Worm (Caenorhabditis elegans): Measurements from ENCODE around the gene C28H8.5.

DNA sequence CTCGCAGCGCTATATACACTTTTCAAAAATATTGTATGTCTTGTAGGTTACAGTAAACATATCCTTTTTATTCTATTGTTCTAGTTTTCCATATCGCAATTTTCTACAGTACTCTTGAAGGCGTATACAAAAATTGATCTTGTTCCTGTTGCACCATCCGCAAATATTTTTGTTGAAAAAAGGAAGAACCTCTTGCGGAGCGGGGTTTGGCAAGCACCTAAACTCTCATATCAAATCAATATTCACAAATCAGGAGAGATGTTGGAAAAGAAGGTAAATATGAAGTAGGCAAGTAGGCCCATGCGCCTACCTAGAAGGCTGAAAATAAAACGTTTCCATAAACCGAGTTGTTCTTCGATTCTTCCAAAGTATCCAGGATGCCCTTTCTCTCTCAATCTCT is at the start of gene C28H8.5:
- TF ChIP-seq unc-62 (GFP tag; optimal IDR thresholded peaks at IDR 0.05) (no peak), lin-11 (tag; optimal IDR thresholded peaks at IDR 0.05) (no peak), elt-3 (tag; optimal IDR thresholded peaks at IDR 0.05) (no peak), elt-1 (tag; optimal IDR thresholded peaks at IDR 0.05) (no peak), nhr-11 (tag; optimal IDR thresholded peaks at IDR 0.05) (no peak), snpc-4 (tag; optimal IDR thresholded peaks at IDR 0.05) (no peak), nhr-6 (tag; optimal IDR thresholded peaks at IDR 0.05) (no peak), aly-2 (tag; optimal IDR thresholded peaks at IDR 0.05) (no peak), unc-39 (tag; optimal IDR thresholded peaks at IDR 0.05) (no peak), sma-9 (GFP tag; optimal IDR thresholded peaks at IDR 0.05) (no peak), sma-9 (tag; optimal IDR thresholded peaks at IDR 0.05) (no peak), lin-39 (tag; optimal IDR thresholded peaks at IDR 0.05) (no peak), mdl-1 (tag; optimal IDR thresholded peaks at IDR 0.05) (no peak), nhr-25 (tag; optimal IDR thresholded peaks at IDR 0.05) (no peak), ZK546.5 (tag; optimal IDR thresholded peaks at IDR 0.05) (no peak)
